Fruit fly (Drosophila melanogaster) whole organism, pupa: ENCODE data around the gene pip.

Experiments used
- CG10348 ChIP-seq: fragments of 200-800 bp; sonication (Bioruptor generic); IDR thresholded peaks from 2 replicates; pipeline ENCODE4 v1.3.6; 2022; ENCODE audit warnings: missing biosample characterization, missing genetic modification characterization
- CG12605 ChIP-seq: fragments of 200-800 bp; sonication (Bioruptor generic); IDR thresholded peaks from 2 replicates; pipeline ENCODE4 v1.3.6; 2022; ENCODE audit warnings: missing biosample characterization, missing genetic modification characterization
- CG13204 ChIP-seq: fragments of 200-800 bp; sonication (Bioruptor generic); optimal IDR thresholded peaks from 2 replicates; lab custom pipeline; 2018; ENCODE audit warnings: missing biosample characterization, mild to moderate bottlenecking, missing genetic modification characterization, moderate library complexity
- CG14655 ChIP-seq: fragments of 200-800 bp; sonication (Bioruptor generic); optimal IDR thresholded peaks from 3 replicates; lab custom pipeline; 2017; ENCODE audit warnings: mild to moderate bottlenecking, missing biosample characterization, missing genetic modification reagents, missing genetic modification characterization
- CG15710 ChIP-seq: fragments of 200-800 bp; sonication (Bioruptor generic); optimal IDR thresholded peaks from 2 replicates; lab custom pipeline; 2018; ENCODE audit warnings: missing biosample characterization, mild to moderate bottlenecking, missing genetic modification characterization, moderate library complexity
- CG17806 ChIP-seq: fragments of 200-800 bp; sonication (Bioruptor generic); optimal IDR thresholded peaks from 2 replicates; lab custom pipeline; 2018; ENCODE audit warnings: missing biosample characterization, mild to moderate bottlenecking, missing genetic modification characterization, moderate library complexity
- CG32121 ChIP-seq: fragments of 200-800 bp; sonication (Bioruptor generic); IDR thresholded peaks from 2 replicates; pipeline ENCODE4 v1.3.6; 2022; ENCODE audit warnings: missing biosample characterization, missing genetic modification characterization
- CG34367 ChIP-seq: fragments of 200-800 bp; sonication (Bioruptor generic); optimal IDR thresholded peaks from 2 replicates; lab custom pipeline; 2018; ENCODE audit warnings: missing biosample characterization, mild to moderate bottlenecking, missing genetic modification characterization
- CG4496 ChIP-seq: fragments of 200-800 bp; sonication (Bioruptor generic); IDR thresholded peaks from 3 replicates; pipeline ENCODE4 v1.3.6; 2022; ENCODE audit warnings: missing biosample characterization, missing genetic modification characterization
- CG8159 ChIP-seq: fragments of 200-800 bp; sonication (Bioruptor generic); optimal IDR thresholded peaks from 3 replicates; lab custom pipeline; 2018; ENCODE audit warnings: missing biosample characterization, mild to moderate bottlenecking, missing genetic modification characterization, moderate library complexity
- CG8301 ChIP-seq: fragments of 200-800 bp; sonication (Bioruptor generic); optimal IDR thresholded peaks from 2 replicates; lab custom pipeline; 2018; ENCODE audit warnings: missing biosample characterization, mild to moderate bottlenecking, missing genetic modification characterization
- CG9948 ChIP-seq: fragments of 200-800 bp; sonication (Bioruptor generic); optimal IDR thresholded peaks from 2 replicates; lab custom pipeline; 2018; ENCODE audit warnings: missing biosample characterization, mild to moderate bottlenecking, missing genetic modification characterization, moderate library complexity
- D1 ChIP-seq: fragments of 200-800 bp; sonication (Bioruptor generic); optimal IDR thresholded peaks from 2 replicates; lab custom pipeline; 2018; ENCODE audit warnings: missing biosample characterization, mild to moderate bottlenecking, missing genetic modification characterization, moderate library complexity
- EcR ChIP-seq: fragments of 200-800 bp; sonication (Bioruptor generic); optimal IDR thresholded peaks from 3 replicates; lab custom pipeline; 2019; ENCODE audit warnings: missing biosample characterization, missing genetic modification characterization, mild to moderate bottlenecking, moderate library complexity, missing genetic modification reagents
- Ets98B ChIP-seq: fragments of 200-800 bp; sonication (Bioruptor generic); IDR thresholded peaks from 2 replicates; pipeline ENCODE4 v1.3.6; 2022; ENCODE audit warnings: missing biosample characterization, missing genetic modification characterization
- Pif1A ChIP-seq: fragments of 200-800 bp; sonication (Bioruptor generic); optimal IDR thresholded peaks from 3 replicates; lab custom pipeline; 2016; ENCODE audit warnings: missing biosample characterization, missing genetic modification characterization
- Pif1B ChIP-seq: fragments of 200-800 bp; sonication (Bioruptor generic); optimal IDR thresholded peaks from 3 replicates; lab custom pipeline; 2016; ENCODE audit warnings: missing biosample characterization, missing genetic modification characterization
- Snoo ChIP-seq: fragments of 200-800 bp; sonication (Bioruptor generic); optimal IDR thresholded peaks from 3 replicates; lab custom pipeline; 2017; ENCODE audit warnings: missing biosample characterization, mild to moderate bottlenecking, missing genetic modification characterization, inconsistent platforms
- fd96Ca ChIP-seq: fragments of 200-800 bp; sonication (Bioruptor generic); IDR thresholded peaks from 3 replicates; pipeline ENCODE4 v1.3.6; 2022; ENCODE audit warnings: missing biosample characterization, missing genetic modification characterization
- gl ChIP-seq: fragments of 200-800 bp; sonication (Bioruptor generic); optimal IDR thresholded peaks from 2 replicates; lab custom pipeline; 2018; ENCODE audit warnings: missing biosample characterization, mild to moderate bottlenecking, missing genetic modification characterization
- rn ChIP-seq: fragments of 200-800 bp; sonication (Bioruptor generic); IDR thresholded peaks from 2 replicates; pipeline ENCODE4 v1.3.6; 2022; ENCODE audit warnings: missing biosample characterization, missing genetic modification characterization

The pip gene

DNA sequence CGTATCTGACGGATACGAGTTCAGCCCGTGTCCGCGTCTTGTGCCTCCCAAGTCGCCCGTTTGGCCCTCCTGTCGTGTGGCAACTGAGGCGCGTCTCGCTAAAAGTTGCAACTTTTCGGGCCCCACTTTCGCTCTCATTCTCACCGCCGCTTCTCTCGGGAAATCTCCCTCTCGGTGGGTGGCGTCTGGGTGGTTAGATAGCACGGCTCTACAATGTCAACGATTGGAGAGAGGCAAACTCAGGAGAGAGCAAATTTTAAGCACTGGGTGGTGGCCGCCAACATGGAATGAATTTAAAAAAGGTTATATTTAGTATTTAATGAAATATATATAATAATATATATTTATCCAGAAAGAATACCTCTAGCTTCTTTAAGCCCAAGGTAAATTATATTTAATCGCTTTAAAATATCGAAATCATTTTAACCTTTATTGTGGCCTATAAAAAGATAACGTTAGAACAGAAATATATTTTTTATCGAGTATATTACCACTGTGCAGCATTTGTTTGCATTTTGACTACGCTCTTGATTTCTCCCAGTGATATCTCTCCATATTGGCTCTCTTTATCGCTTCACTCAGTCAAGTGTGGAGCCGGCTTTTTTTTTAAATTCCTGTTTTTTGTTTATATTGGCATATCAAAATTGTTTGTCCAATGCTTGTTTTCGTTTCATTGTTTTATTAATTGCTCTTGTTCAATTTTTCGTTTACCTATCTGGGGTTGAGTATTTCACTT is 44.8 kb downstream of the pip start, which contains the start of gene Gbs-76A:
Gene Gbs-76A, minus strand, starts transcription at position 327 of the 736 bp plus-strand sequence.
- TF ChIP-seq CG34367: peak; percentile 83
- TF ChIP-seq Ets98B: peak; percentile 81
- peak; percentile 67 for TF ChIP-seq Pif1A (GFP tag; lab: Kevin White, UChicago)
- TF ChIP-seq CG14655 (GFP tag; lab: Kevin White, UChicago): peak; percentile 89
- TF ChIP-seq CG10348 (GFP tag; lab: Robert Waterston, UW): peak; percentile 71; the same call in 1 of the 2 replicates
- peak; percentile 79 for TF ChIP-seq CG12605 (GFP tag; lab: Robert Waterston, UW)
- no peak; the same call in 2 of the 3 replicates for TF ChIP-seq CG4496
- peak; percentile 86 for TF ChIP-seq rn (GFP tag; lab: Robert Waterston, UW)
- TF ChIP-seq CG17806 (tag; lab: Kevin White, UChicago): peak; percentile 87
- peak; percentile 81 for TF ChIP-seq CG8301
- peak; percentile 95 for TF ChIP-seq CG9948 (tag; lab: Kevin White, UChicago)
- TF ChIP-seq gl: peak; percentile 70
- TF ChIP-seq CG8159 (tag; lab: Kevin White, UChicago): peak; percentile 92
- TF ChIP-seq CG32121 (GFP tag; lab: Robert Waterston, UW): peak; percentile 91
- TF ChIP-seq EcR: no peak
- TF ChIP-seq CG13204 (GFP tag; lab: Kevin White, UChicago): peak; percentile 36
- TF ChIP-seq Snoo (tag; lab: Kevin White, UChicago): peak; percentile 80
- TF ChIP-seq CG15710 (tag; lab: Kevin White, UChicago): peak; percentile 86
- peak; percentile 88 for TF ChIP-seq D1 (tag; lab: Kevin White, UChicago)
- peak; percentile 64 for TF ChIP-seq Pif1B
- peak; percentile 65; the same call in 1 of the 3 replicates for TF ChIP-seq fd96Ca (GFP tag; lab: Robert Waterston, UW)

DNA sequence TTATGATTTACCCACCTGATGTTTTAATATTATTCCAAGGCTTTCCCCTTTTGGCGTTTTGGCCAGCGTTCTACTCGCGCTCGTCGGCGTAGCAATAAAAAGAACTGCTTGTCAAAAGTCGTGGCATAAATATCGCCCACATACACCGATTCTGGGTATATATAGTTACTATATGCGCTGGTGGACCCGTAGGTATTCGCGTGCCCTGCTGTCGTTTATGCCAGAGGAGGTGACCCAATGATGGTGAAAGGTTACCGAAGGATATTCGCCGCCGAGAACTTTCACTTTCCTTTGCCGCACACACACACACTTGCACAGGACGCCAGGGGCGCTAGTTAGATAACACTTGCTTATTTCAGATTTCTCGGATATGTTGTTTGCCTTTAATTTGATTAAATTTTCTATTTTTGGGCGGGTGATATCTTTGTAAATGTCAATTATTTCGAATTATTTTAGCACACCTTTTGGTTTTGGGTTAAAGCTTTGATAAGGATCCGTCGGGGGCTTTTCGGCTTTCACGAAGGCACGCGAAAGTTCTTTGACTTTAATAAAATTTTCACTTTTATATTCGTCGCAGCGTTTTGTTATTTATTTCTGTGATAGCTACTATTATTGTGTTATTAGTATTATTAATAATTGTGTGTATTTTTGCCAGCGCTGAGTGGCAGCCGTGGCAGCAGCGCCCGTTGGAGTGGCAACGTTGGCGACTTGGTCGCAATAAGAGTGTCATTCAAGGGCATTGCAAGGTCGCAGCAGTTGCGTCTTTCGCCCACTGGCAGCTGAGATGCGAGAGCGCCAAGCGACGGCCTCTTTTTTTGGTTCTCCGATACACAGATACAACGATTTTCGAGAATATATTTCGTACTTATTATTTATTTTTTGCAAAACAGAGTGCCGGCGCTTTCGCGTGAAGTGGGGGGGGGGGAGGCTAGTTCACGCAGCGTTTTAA is 45.7 kb downstream of the pip start:
- TF ChIP-seq CG4496: no peak

DNA sequence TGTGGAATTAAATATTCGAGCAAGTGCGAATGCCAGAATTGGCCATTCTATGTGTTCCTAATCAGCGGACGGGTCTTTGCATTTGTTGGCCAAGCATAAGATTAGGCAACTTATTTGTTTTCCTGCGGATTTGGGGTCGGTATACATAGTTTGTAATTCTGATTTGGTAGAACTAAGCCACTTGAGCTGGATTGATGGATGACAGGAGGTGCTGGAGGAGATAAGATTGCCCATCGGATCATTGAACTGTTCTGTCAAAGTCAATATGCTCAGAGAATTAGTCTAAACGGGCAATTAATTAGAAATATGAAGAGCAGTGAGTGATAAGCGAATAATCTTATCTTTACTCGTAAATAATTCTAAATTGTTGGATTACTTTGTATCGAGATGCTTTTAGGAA is 48.0 kb downstream of the pip start:
- TF ChIP-seq fd96Ca (GFP tag; lab: Robert Waterston, UW) (no peak), CG14655 (GFP tag; lab: Kevin White, UChicago) (no peak), CG9948 (tag; lab: Kevin White, UChicago) (no peak), Snoo (tag; lab: Kevin White, UChicago) (no peak), CG15710 (tag; lab: Kevin White, UChicago) (no peak), CG8159 (tag; lab: Kevin White, UChicago) (no peak), CG32121 (GFP tag; lab: Robert Waterston, UW) (no peak)

DNA sequence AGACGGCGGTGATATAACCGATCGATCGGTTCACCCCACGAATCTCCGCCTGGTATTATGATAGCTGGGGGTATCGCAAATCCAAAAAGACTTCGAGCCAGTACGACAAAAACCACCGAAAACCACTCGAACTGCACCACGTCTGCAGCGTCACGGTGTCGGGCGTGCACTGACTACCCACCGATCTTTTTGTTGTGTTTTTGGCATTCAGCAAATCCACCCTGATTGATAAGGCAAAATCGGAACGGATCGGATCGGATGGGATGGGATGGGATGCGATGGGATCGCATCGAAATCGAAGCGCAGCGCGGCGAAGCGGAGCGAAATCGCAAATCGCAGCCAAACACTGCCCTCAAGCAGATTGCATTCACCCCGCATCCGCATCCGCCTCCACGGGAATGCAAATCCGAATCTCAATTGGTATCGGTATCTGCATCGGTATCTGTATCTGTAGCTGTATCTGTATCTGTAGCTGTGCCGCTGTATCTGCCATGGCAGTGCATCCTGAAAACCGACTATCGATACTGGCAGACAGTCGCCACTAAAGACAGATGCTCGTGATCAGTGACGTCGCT is 48.9 kb downstream of the pip start:
- TF ChIP-seq CG34367 (no peak), CG14655 (GFP tag; lab: Kevin White, UChicago) (no peak), CG4496 (no peak), rn (GFP tag; lab: Robert Waterston, UW) (no peak), CG32121 (GFP tag; lab: Robert Waterston, UW) (no peak), D1 (tag; lab: Kevin White, UChicago) (no peak), Pif1B (no peak), CG10348 (GFP tag; lab: Robert Waterston, UW) (no peak), Pif1A (GFP tag; lab: Kevin White, UChicago) (no peak), Snoo (tag; lab: Kevin White, UChicago) (no peak), CG17806 (tag; lab: Kevin White, UChicago) (no peak), CG13204 (GFP tag; lab: Kevin White, UChicago) (no peak), fd96Ca (GFP tag; lab: Robert Waterston, UW) (no peak), CG8301 (no peak), CG9948 (tag; lab: Kevin White, UChicago) (no peak), EcR (no peak), CG8159 (tag; lab: Kevin White, UChicago) (no peak), Ets98B (no peak)

DNA sequence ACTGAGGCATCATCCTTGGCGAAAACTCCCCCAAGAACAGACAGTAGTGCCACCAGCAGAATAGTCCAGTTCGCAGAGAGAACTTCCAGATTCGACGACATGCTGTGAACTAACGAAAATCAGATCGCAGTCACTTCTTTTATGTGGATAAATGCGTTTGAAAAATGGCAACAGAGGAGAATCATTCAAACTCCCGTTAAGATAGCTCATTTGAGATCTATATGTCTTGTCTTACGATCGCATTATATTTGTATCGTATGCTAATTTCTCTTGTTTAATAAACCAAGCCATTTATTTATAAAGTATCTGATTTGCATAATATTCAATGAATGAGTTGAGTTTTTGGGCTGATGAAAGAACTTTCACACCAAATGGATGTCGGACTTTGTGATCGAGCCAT is 56.7 kb downstream of the pip start, which contains the start of gene CG14089:
Gene CG14089, minus strand, starts transcription at position 101 of the 400 bp plus-strand sequence.
- TF ChIP-seq EcR (no peak), Pif1A (GFP tag; lab: Kevin White, UChicago) (no peak), CG10348 (GFP tag; lab: Robert Waterston, UW) (no peak), CG34367 (no peak), rn (GFP tag; lab: Robert Waterston, UW) (no peak), CG12605 (GFP tag; lab: Robert Waterston, UW) (no peak), Ets98B (no peak), CG15710 (tag; lab: Kevin White, UChicago) (no peak), CG32121 (GFP tag; lab: Robert Waterston, UW) (no peak), CG13204 (GFP tag; lab: Kevin White, UChicago) (no peak), CG9948 (tag; lab: Kevin White, UChicago) (no peak), CG8301 (no peak), CG4496 (no peak), CG8159 (tag; lab: Kevin White, UChicago) (no peak), gl (no peak), Pif1B (no peak), CG14655 (GFP tag; lab: Kevin White, UChicago) (no peak)
